Worm (Caenorhabditis elegans) whole organism, young adult: ENCODE data around the gene F41F3.8.

Experiments
- B0019.2 ChIP-seq: fragments of 200-800 bp; sonication (Bioruptor generic); conservative IDR thresholded peaks from 2 replicates; pipeline ENCODE4 v1.3.6; 2022; ENCODE audit warnings: missing genetic modification reagents, missing genetic modification characterization, missing compliant biosample characterization
- B0261.1 ChIP-seq: sonication (generic microtip); optimal IDR thresholded peaks from 2 replicates; lab custom pipeline; 2016; ENCODE audit warnings: mild to moderate bottlenecking, missing genetic modification characterization, moderate library complexity, missing compliant biosample characterization
- B0336.3 ChIP-seq: fragments of 200-800 bp; sonication (Bioruptor generic); IDR thresholded peaks from 2 replicates; pipeline ENCODE4 v1.3.6; 2022; ENCODE audit warnings: missing genetic modification characterization, missing compliant biosample characterization
- C06A6.2 ChIP-seq: fragments of 200-800 bp; sonication (Bioruptor generic); conservative IDR thresholded peaks from 2 replicates; pipeline ENCODE4 v1.3.6; 2022; ENCODE audit warnings: missing genetic modification characterization, missing compliant biosample characterization
- D2030.7 ChIP-seq: fragments of 200-800 bp; sonication (Bioruptor generic); IDR thresholded peaks from 2 replicates; pipeline ENCODE4 v1.3.6; 2022; ENCODE audit warnings: missing genetic modification reagents, missing genetic modification characterization, missing compliant biosample characterization
- F37B4.10 ChIP-seq: fragments of 200-800 bp; sonication (Bioruptor generic); IDR thresholded peaks from 2 replicates; pipeline ENCODE4 v1.3.6; 2022; ENCODE audit warnings: missing genetic modification characterization, missing compliant biosample characterization
- F57C9.4 ChIP-seq: sonication (generic microtip); optimal IDR thresholded peaks from 2 replicates; lab custom pipeline; 2017; ENCODE audit warnings: mild to moderate bottlenecking, missing genetic modification characterization, missing compliant biosample characterization
- aptf-2 ChIP-seq: fragments of 200-800 bp; sonication (Bioruptor generic); conservative IDR thresholded peaks from 2 replicates; pipeline ENCODE4 v1.3.6; 2022; ENCODE audit warnings: missing genetic modification reagents, missing genetic modification characterization, missing compliant biosample characterization
- aptf-3 ChIP-seq: fragments of 200-800 bp; sonication (Bioruptor generic); IDR thresholded peaks from 2 replicates; pipeline ENCODE4 v1.3.6; 2022; ENCODE audit warnings: missing genetic modification characterization, missing compliant biosample characterization
- athp-1 ChIP-seq: sonication (generic microtip); optimal IDR thresholded peaks from 2 replicates; lab custom pipeline; 2017; ENCODE audit warnings: mild to moderate bottlenecking, missing genetic modification characterization, missing compliant biosample characterization
- attf-3 ChIP-seq: fragments of 200-800 bp; sonication (Bioruptor generic); conservative IDR thresholded peaks from 2 replicates; pipeline ENCODE4 v1.3.6; 2022; ENCODE audit warnings: missing genetic modification reagents, missing genetic modification characterization, missing compliant biosample characterization
- attf-5 ChIP-seq: fragments of 200-800 bp; sonication (Bioruptor generic); optimal IDR thresholded peaks from 2 replicates; lab custom pipeline; 2018; ENCODE audit warnings: mild to moderate bottlenecking, missing genetic modification characterization, missing compliant biosample characterization
- ceh-40 ChIP-seq: fragments of 200-800 bp; sonication (Bioruptor generic); IDR thresholded peaks from 2 replicates; pipeline ENCODE4 v1.3.6; 2022; ENCODE audit warnings: missing genetic modification characterization, missing compliant biosample characterization
- chd-7 ChIP-seq: sonication (generic microtip); optimal IDR thresholded peaks from 2 replicates; lab custom pipeline; 2016; ENCODE audit warnings: mild to moderate bottlenecking, missing genetic modification characterization, moderate library complexity, missing compliant biosample characterization
- dpl-1 ChIP-seq: fragments of 150-350 bp; optimal IDR thresholded peaks from 2 replicates; lab custom pipeline; 2014; ENCODE audit warnings: missing biosample characterization, missing genetic modification reagents, missing genetic modification characterization
- efl-1 ChIP-seq: fragments of 150-350 bp; optimal IDR thresholded peaks from 2 replicates; lab custom pipeline; 2014; ENCODE audit warnings: missing biosample characterization, missing genetic modification reagents, missing genetic modification characterization
- egl-18 ChIP-seq: fragments of 200-800 bp; sonication (Bioruptor generic); IDR thresholded peaks from 2 replicates; pipeline ENCODE4 v1.3.6; 2022; ENCODE audit warnings: missing genetic modification reagents, missing genetic modification characterization, missing compliant biosample characterization
- egl-44 ChIP-seq: fragments of 200-800 bp; sonication (Bioruptor generic); IDR thresholded peaks from 2 replicates; pipeline ENCODE4 v1.3.6; 2022; ENCODE audit warnings: missing genetic modification reagents, missing genetic modification characterization, missing compliant biosample characterization
- ets-4 ChIP-seq: fragments of 200-800 bp; sonication (Bioruptor generic); optimal IDR thresholded peaks from 2 replicates; lab custom pipeline; 2018; ENCODE audit warnings: mild to moderate bottlenecking, missing genetic modification characterization, missing compliant biosample characterization
- him-1 ChIP-seq: sonication (generic microtip); optimal IDR thresholded peaks from 2 replicates; lab custom pipeline; 2016; ENCODE audit warnings: missing genotype, missing genetic modification reagents, missing genetic modification characterization, missing compliant biosample characterization
- hmg-1.2 ChIP-seq: fragments of 200-800 bp; sonication (Bioruptor generic); IDR thresholded peaks from 2 replicates; pipeline ENCODE4 v1.3.6; 2022; ENCODE audit warnings: missing genetic modification reagents, missing genetic modification characterization, missing compliant biosample characterization
- lin-40 ChIP-seq: sonication (generic microtip); optimal IDR thresholded peaks from 2 replicates; lab custom pipeline; 2016; ENCODE audit warnings: missing genetic modification characterization, mild to moderate bottlenecking, missing compliant biosample characterization, missing genotype, missing genetic modification reagents
- lin-54 ChIP-seq: fragments of 200-800 bp; sonication (Bioruptor generic); optimal IDR thresholded peaks from 2 replicates; lab custom pipeline; 2018; ENCODE audit warnings: mild to moderate bottlenecking, missing genetic modification characterization, missing compliant biosample characterization
- lir-1 ChIP-seq: fragments of 200-800 bp; sonication (Bioruptor generic); conservative IDR thresholded peaks from 2 replicates; pipeline ENCODE4 v1.3.6; 2022; ENCODE audit warnings: missing genetic modification reagents, missing genetic modification characterization, missing compliant biosample characterization
- lsl-1 ChIP-seq: fragments of 200-800 bp; sonication (Bioruptor generic); optimal IDR thresholded peaks from 2 replicates; lab custom pipeline; 2018; ENCODE audit warnings: mild to moderate bottlenecking, missing genetic modification characterization, moderate library complexity, missing compliant biosample characterization
- madf-6 ChIP-seq: fragments of 200-800 bp; sonication (Bioruptor generic); IDR thresholded peaks from 2 replicates; pipeline ENCODE4 v1.3.6; 2022; ENCODE audit warnings: missing genetic modification reagents, missing genetic modification characterization, missing compliant biosample characterization
- madf-8 ChIP-seq: fragments of 200-800 bp; sonication (Bioruptor generic); conservative IDR thresholded peaks from 2 replicates; pipeline ENCODE4 v1.3.6; 2022; ENCODE audit warnings: missing genetic modification reagents, missing genetic modification characterization, missing compliant biosample characterization
- rpc-1 ChIP-seq, 2 experiments: fragments of 150-350 bp in 1 of 2; sonication (generic microtip) in 1 of 2; optimal IDR thresholded peaks; 2 replicates each; lab custom pipeline; 2014 to 2018; ENCODE audit warnings: missing biosample characterization in 1 of 2, missing genetic modification characterization in 1 of 2, missing genetic modification reagents in 1 of 2, missing genotype in 1 of 2
- snpc-1.3 ChIP-seq: sonication (generic microtip); optimal IDR thresholded peaks from 2 replicates; lab custom pipeline; 2017; ENCODE audit warnings: missing genetic modification characterization, mild to moderate bottlenecking, missing compliant biosample characterization, antibody characterized with exemption, moderate library complexity, missing genotype, missing genetic modification reagents; ENCODE audit not compliant: insufficient read depth
- snpc-3.4 ChIP-seq: sonication (generic microtip); optimal IDR thresholded peaks from 2 replicates; lab custom pipeline; 2017; ENCODE audit warnings: missing genetic modification characterization, mild to moderate bottlenecking, missing compliant biosample characterization, antibody characterized with exemption, moderate library complexity, missing genotype, missing genetic modification reagents
- tbx-9 ChIP-seq: sonication (generic microtip); optimal IDR thresholded peaks from 2 replicates; lab custom pipeline; 2016; ENCODE audit warnings: borderline replicate concordance, missing genetic modification characterization, inconsistent platforms, missing compliant biosample characterization
- xnd-1 ChIP-seq: sonication (generic microtip); optimal IDR thresholded peaks from 2 replicates; lab custom pipeline; 2016; ENCODE audit warnings: missing genotype, missing genetic modification reagents, missing genetic modification characterization, missing compliant biosample characterization
- zim-3 ChIP-seq: sonication (generic microtip); optimal IDR thresholded peaks from 2 replicates; lab custom pipeline; 2017; ENCODE audit warnings: mild to moderate bottlenecking, missing genetic modification characterization, moderate library complexity, missing compliant biosample characterization
- ztf-26 ChIP-seq: sonication (generic microtip); optimal IDR thresholded peaks from 2 replicates; lab custom pipeline; 2017; ENCODE audit warnings: missing genetic modification characterization, missing compliant biosample characterization
- ztf-28 ChIP-seq: fragments of 200-800 bp; sonication (Bioruptor generic); IDR thresholded peaks from 2 replicates; pipeline ENCODE4 v1.3.6; 2022; ENCODE audit warnings: missing genetic modification reagents, missing genetic modification characterization, missing compliant biosample characterization

Gene F41F3.8

DNA sequence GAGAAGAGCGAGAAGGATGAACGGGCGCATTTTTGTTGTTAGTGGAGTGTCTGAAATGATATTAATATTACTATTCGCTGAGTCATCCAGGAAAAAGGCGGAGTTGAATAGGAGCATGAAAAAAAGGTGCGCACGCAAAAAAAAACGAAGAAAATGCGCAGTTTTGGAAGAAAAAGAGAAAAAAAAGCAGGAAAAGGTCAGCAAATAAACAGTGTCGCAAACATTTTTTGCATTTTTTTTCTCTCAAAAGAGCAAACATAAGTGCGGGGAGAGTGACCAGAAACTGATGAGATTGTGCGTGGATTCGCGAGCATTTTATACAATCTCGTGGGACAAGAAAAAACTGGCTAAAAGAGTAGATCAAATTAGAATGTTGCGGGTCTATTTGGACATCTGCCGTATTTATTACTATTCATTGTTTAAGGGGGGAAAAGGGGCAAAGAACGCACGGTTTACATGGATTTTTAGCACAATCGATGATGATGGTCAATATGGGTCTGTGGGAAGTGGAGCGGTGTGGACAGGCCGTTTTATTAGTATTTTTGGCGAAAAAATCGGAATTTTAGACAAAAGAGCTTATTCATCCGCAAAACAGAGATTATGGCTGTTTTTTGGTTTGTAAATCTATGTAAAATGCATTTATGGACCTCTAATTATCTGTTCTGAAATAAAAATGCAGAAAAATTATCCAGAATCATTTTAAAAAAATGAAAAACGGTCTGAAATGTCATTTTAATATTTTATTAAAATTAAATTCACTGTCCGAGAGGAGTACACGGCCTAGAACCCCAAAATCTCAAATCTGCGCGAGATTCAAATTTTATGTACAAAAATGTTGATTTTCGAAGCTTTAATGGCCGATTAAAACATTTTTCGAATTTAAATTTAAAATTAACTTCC, 44.0 kb downstream of the F41F3.8 start, which contains the start of gene cpg-8:
TSS of gene cpg-8 (minus strand) at position 51 of the 900 bp plus-strand sequence.
- TF ChIP-seq ztf-28 (GFP tag; lab: Robert Waterston, UW) (0 out of 2 replicates have a peak, but pooled peaks have one; percentile 61), efl-1 (GFP tag; lab: Kevin White, UChicago) (peak; percentile 26), aptf-3 (GFP tag; lab: Robert Waterston, UW) (no peak), B0019.2 (GFP tag; lab: Robert Waterston, UW) (no peak), aptf-2 (GFP tag; lab: Robert Waterston, UW) (peak; percentile 52; the same call in 1 of the 2 replicates), snpc-3.4 (tag; lab: Kevin White, UChicago) (no peak), snpc-1.3 (tag; lab: Kevin White, UChicago) (no peak), egl-44 (GFP tag; lab: Robert Waterston, UW) (no peak), madf-8 (GFP tag; lab: Robert Waterston, UW) (peak; percentile 53), F37B4.10 (GFP tag; lab: Robert Waterston, UW) (no peak), him-1 (tag; lab: Kevin White, UChicago) (no peak), attf-5 (no peak), lir-1 (no peak), B0261.1 (tag; lab: Kevin White, UChicago) (no peak), hmg-1.2 (GFP tag; lab: Robert Waterston, UW) (0 out of 2 replicates have a peak, but pooled peaks have one; percentile 6), B0336.3 (GFP tag; lab: Robert Waterston, UW) (peak; percentile 15; the same call in 1 of the 2 replicates), dpl-1 (GFP tag; lab: Kevin White, UChicago) (peak; percentile 17), xnd-1 (tag; lab: Kevin White, UChicago) (peak; percentile 56), lin-54 (GFP tag; lab: Kevin White, UChicago) (peak; percentile 17), ets-4 (no peak), ztf-26 (tag; lab: Kevin White, UChicago) (no peak), C06A6.2 (GFP tag; lab: Robert Waterston, UW) (no peak), ceh-40 (GFP tag; lab: Robert Waterston, UW) (no peak), F57C9.4 (tag; lab: Kevin White, UChicago) (no peak), lin-40 (tag; lab: Kevin White, UChicago) (no peak), rpc-1 (optimal IDR thresholded peaks at IDR 0.05; lab: Kevin White, UChicago) (no peak), rpc-1 (tag; optimal IDR thresholded peaks at IDR 0.05; lab: Kevin White, UChicago) (no peak), tbx-9 (no peak), madf-6 (GFP tag; lab: Robert Waterston, UW) (peak; percentile 76), D2030.7 (GFP tag; lab: Robert Waterston, UW) (peak; percentile 36; the same call in 1 of the 2 replicates)

DNA sequence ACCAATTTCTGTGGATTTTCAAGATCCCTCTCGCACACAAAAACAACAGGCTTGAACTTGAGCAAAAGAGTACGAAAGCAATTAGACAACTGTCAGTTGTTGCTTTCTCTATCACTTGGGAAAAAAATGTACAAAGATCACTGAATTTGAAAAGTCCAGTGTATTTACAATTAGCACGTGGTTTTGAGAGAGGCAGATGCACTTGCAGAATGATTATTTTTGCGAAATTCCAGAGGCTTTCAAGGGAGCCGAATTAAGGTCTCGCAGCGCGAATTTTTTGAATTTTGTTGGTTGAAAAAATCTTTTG, 44.6 kb downstream of the F41F3.8 start:
- TF ChIP-seq egl-18 (GFP tag; lab: Robert Waterston, UW) (no peak), lsl-1 (GFP tag; lab: Kevin White, UChicago) (no peak), aptf-3 (GFP tag; lab: Robert Waterston, UW) (no peak), zim-3 (no peak), athp-1 (no peak), D2030.7 (GFP tag; lab: Robert Waterston, UW) (no peak), attf-3 (GFP tag; lab: Robert Waterston, UW) (no peak), chd-7 (tag; lab: Kevin White, UChicago) (no peak)
